Fruit fly (Drosophila melanogaster) whole organism, embryonic: Measurements from ENCODE around the gene Ccz1.

Experiments used
- Atf3 ChIP-seq: fragments of 200-800 bp; sonication (Bioruptor generic); optimal IDR thresholded peaks from 3 replicates; lab custom pipeline; 2016; ENCODE audit warnings: missing biosample characterization, missing genetic modification characterization
- CG10267 ChIP-seq: fragments of 200-800 bp; sonication (Bioruptor generic); optimal IDR thresholded peaks from 2 replicates; lab custom pipeline; 2018; ENCODE audit warnings: missing biosample characterization, mild to moderate bottlenecking, missing genetic modification characterization, moderate library complexity
- CG11560 ChIP-seq: fragments of 200-800 bp; sonication (Bioruptor generic); IDR thresholded peaks from 3 replicates; pipeline ENCODE4 v1.3.6; 2022; ENCODE audit warnings: missing biosample characterization, missing genetic modification characterization
- CG12219 ChIP-seq: fragments of 200-800 bp; sonication (Bioruptor generic); optimal IDR thresholded peaks from 3 replicates; lab custom pipeline; 2018; ENCODE audit warnings: missing biosample characterization, mild to moderate bottlenecking, missing genetic modification characterization
- CG12659 ChIP-seq: fragments of 200-800 bp; sonication (Bioruptor generic); optimal IDR thresholded peaks from 3 replicates; lab custom pipeline; 2017; ENCODE audit warnings: mild to moderate bottlenecking, missing biosample characterization, missing genetic modification reagents, missing genetic modification characterization
- CG18262 ChIP-seq: fragments of 200-800 bp; optimal IDR thresholded peaks from 3 replicates; lab custom pipeline; 2019; ENCODE audit warnings: missing biosample characterization, mild to moderate bottlenecking, missing genetic modification characterization, moderate library complexity
- CG18619 ChIP-seq: fragments of 200-800 bp; sonication (Bioruptor generic); optimal IDR thresholded peaks from 3 replicates; lab custom pipeline; 2017; ENCODE audit warnings: missing biosample characterization, mild to moderate bottlenecking, missing genetic modification characterization
- CG2875 ChIP-seq: fragments of 200-800 bp; sonication (Bioruptor generic); optimal IDR thresholded peaks from 2 replicates; lab custom pipeline; 2017; ENCODE audit warnings: missing biosample characterization, mild to moderate bottlenecking, missing genetic modification characterization, missing genetic modification reagents
- CG30403 ChIP-seq: fragments of 200-800 bp; sonication (Bioruptor generic); optimal IDR thresholded peaks from 3 replicates; lab custom pipeline; 2016; ENCODE audit warnings: missing biosample characterization, missing genetic modification characterization
- CG3281 ChIP-seq: fragments of 200-800 bp; sonication (Bioruptor generic); optimal IDR thresholded peaks from 3 replicates; lab custom pipeline; 2017; ENCODE audit warnings: missing biosample characterization, mild to moderate bottlenecking, missing genetic modification characterization
- CG3838 ChIP-seq: fragments of 200-800 bp; sonication (Bioruptor generic); optimal IDR thresholded peaks from 3 replicates; lab custom pipeline; 2016; ENCODE audit warnings: missing biosample characterization, missing genetic modification characterization
- CG43689 ChIP-seq: fragments of 200-800 bp; sonication (Bioruptor generic); IDR thresholded peaks from 2 replicates; pipeline ENCODE4 v1.3.6; 2022; ENCODE audit warnings: missing biosample characterization, missing genetic modification characterization
- CG4424 ChIP-seq: fragments of 200-800 bp; sonication (Bioruptor generic); optimal IDR thresholded peaks from 3 replicates; lab custom pipeline; 2016; ENCODE audit warnings: missing biosample characterization, missing genetic modification characterization
- CG5180 ChIP-seq: fragments of 200-800 bp; sonication (Bioruptor generic); optimal IDR thresholded peaks from 3 replicates; lab custom pipeline; 2017; ENCODE audit warnings: missing biosample characterization, missing genetic modification characterization, mild to moderate bottlenecking, moderate library complexity, missing genetic modification reagents
- CG6254 ChIP-seq: fragments of 200-800 bp; sonication (Bioruptor generic); optimal IDR thresholded peaks from 3 replicates; lab custom pipeline; 2017; ENCODE audit warnings: mild to moderate bottlenecking, missing biosample characterization, missing genetic modification reagents, missing genetic modification characterization
- CG6689 ChIP-seq: fragments of 200-800 bp; sonication (Bioruptor generic); IDR thresholded peaks from 2 replicates; pipeline ENCODE4 v1.3.6; 2022; ENCODE audit warnings: missing biosample characterization, missing genetic modification characterization
- CG6791 ChIP-seq: fragments of 200-800 bp; sonication (Bioruptor generic); IDR thresholded peaks from 3 replicates; pipeline ENCODE4 v1.3.6; 2022; ENCODE audit warnings: missing biosample characterization, missing genetic modification characterization; ENCODE audit not compliant: partially characterized antibody
- CG7745 ChIP-seq: fragments of 200-800 bp; sonication (Bioruptor generic); optimal IDR thresholded peaks from 2 replicates; lab custom pipeline; 2018; ENCODE audit warnings: missing biosample characterization, mild to moderate bottlenecking, missing genetic modification characterization, moderate library complexity
- CG8281 ChIP-seq: fragments of 200-800 bp; sonication (Bioruptor generic); optimal IDR thresholded peaks from 2 replicates; lab custom pipeline; 2018; ENCODE audit warnings: missing biosample characterization, mild to moderate bottlenecking, missing genetic modification characterization, moderate library complexity
- CG9932 ChIP-seq: fragments of 200-800 bp; sonication (Bioruptor generic); IDR thresholded peaks from 2 replicates; pipeline ENCODE4 v1.3.6; 2022; ENCODE audit warnings: missing biosample characterization, missing genetic modification characterization
- CHES-1-like ChIP-seq: fragments of 200-800 bp; sonication (Bioruptor generic); optimal IDR thresholded peaks from 2 replicates; lab custom pipeline; 2016; ENCODE audit warnings: missing biosample characterization, missing genetic modification characterization
- Chrac-16 ChIP-seq: fragments of 200-800 bp; sonication (Bioruptor generic); optimal IDR thresholded peaks from 3 replicates; lab custom pipeline; 2016; ENCODE audit warnings: missing biosample characterization, missing genetic modification characterization
- CoRest ChIP-seq: fragments of 200-800 bp; sonication (Bioruptor generic); optimal IDR thresholded peaks from 3 replicates; lab custom pipeline; 2018; ENCODE audit warnings: missing biosample characterization, mild to moderate bottlenecking, missing genetic modification characterization, moderate library complexity
- Ets65A ChIP-seq: fragments of 200-800 bp; sonication (Bioruptor generic); peaks from one replicate; lab custom pipeline; 2016; ENCODE audit warnings: missing biosample characterization, missing genetic modification characterization
- GATAe ChIP-seq: fragments of 200-800 bp; sonication (Bioruptor generic); conservative IDR thresholded peaks from 2 replicates; pipeline ENCODE4 v1.3.6; 2022; ENCODE audit warnings: missing biosample characterization, missing genetic modification characterization
- Hr39 ChIP-seq: fragments of >200 bp; optimal IDR thresholded peaks from 2 replicates; lab custom pipeline; 2017
- Hsf ChIP-seq: fragments of 200-800 bp; sonication (Bioruptor generic); optimal IDR thresholded peaks from 3 replicates; lab custom pipeline; 2016; ENCODE audit warnings: missing biosample characterization, missing genetic modification characterization
- Jarid2 ChIP-seq: fragments of 200-800 bp; sonication (Bioruptor generic); optimal IDR thresholded peaks from 3 replicates; lab custom pipeline; 2017; ENCODE audit warnings: mild to moderate bottlenecking, missing biosample characterization, missing genetic modification reagents, missing genetic modification characterization
- Lhr ChIP-seq: fragments of 200-800 bp; sonication (Bioruptor generic); optimal IDR thresholded peaks from 3 replicates; lab custom pipeline; 2017; ENCODE audit warnings: mild to moderate bottlenecking, missing biosample characterization, missing genetic modification reagents, missing genetic modification characterization
- Mes4 ChIP-seq: fragments of 200-800 bp; sonication (Bioruptor generic); optimal IDR thresholded peaks from 2 replicates; lab custom pipeline; 2016; ENCODE audit warnings: missing biosample characterization, missing genetic modification characterization
- Nf-YA ChIP-seq: fragments of 200-800 bp; sonication (Bioruptor generic); IDR thresholded peaks from 2 replicates; pipeline ENCODE4 v1.3.6; 2022; ENCODE audit warnings: missing biosample characterization, missing genetic modification characterization
- Nf-YB ChIP-seq: fragments of 200-800 bp; sonication (Bioruptor generic); optimal IDR thresholded peaks from 3 replicates; lab custom pipeline; 2019; ENCODE audit warnings: missing biosample characterization, mild to moderate bottlenecking, missing genetic modification characterization, moderate library complexity
- Oli ChIP-seq: fragments of 200-800 bp; sonication (Bioruptor generic); optimal IDR thresholded peaks from 2 replicates; lab custom pipeline; 2018; ENCODE audit warnings: missing biosample characterization, mild to moderate bottlenecking, missing genetic modification characterization, moderate library complexity
- Vsx1 ChIP-seq: fragments of 200-800 bp; sonication (Bioruptor generic); optimal IDR thresholded peaks from 2 replicates; lab custom pipeline; 2017; ENCODE audit warnings: missing biosample characterization, mild to moderate bottlenecking, missing genetic modification characterization, missing genetic modification reagents
- YL-1 ChIP-seq: fragments of 200-800 bp; sonication (Bioruptor generic); optimal IDR thresholded peaks from 3 replicates; lab custom pipeline; 2017; ENCODE audit warnings: missing biosample characterization, mild to moderate bottlenecking, missing genetic modification characterization
- aop ChIP-seq: fragments of 200-800 bp; sonication (Bioruptor generic); IDR thresholded peaks from 2 replicates; pipeline ENCODE4 v1.3.6; 2022; ENCODE audit warnings: missing biosample characterization, missing genetic modification characterization
- br ChIP-seq: fragments of >200 bp; optimal IDR thresholded peaks from 2 replicates; lab custom pipeline; 2017
- dysf ChIP-seq: fragments of 200-800 bp; sonication (Bioruptor generic); IDR thresholded peaks from 3 replicates; pipeline ENCODE4 v1.3.6; 2022; ENCODE audit warnings: missing biosample characterization, missing genetic modification characterization
- ewg ChIP-seq: fragments of 200-800 bp; sonication (Bioruptor generic); optimal IDR thresholded peaks from 3 replicates; lab custom pipeline; 2017; ENCODE audit warnings: mild to moderate bottlenecking, missing biosample characterization, missing genetic modification reagents, missing genetic modification characterization
- gcm ChIP-seq: fragments of 200-800 bp; sonication (Bioruptor generic); optimal IDR thresholded peaks from 2 replicates; lab custom pipeline; 2019; ENCODE audit warnings: missing biosample characterization, mild to moderate bottlenecking, missing genetic modification characterization, moderate library complexity
- gem ChIP-seq: fragments of 200-800 bp; sonication (Bioruptor generic); optimal IDR thresholded peaks from 2 replicates; lab custom pipeline; 2019; ENCODE audit warnings: missing biosample characterization, mild to moderate bottlenecking, missing genetic modification characterization, moderate library complexity
- gsb ChIP-seq: fragments of 200-800 bp; sonication (Bioruptor generic); IDR thresholded peaks from 2 replicates; pipeline ENCODE4 v1.3.6; 2022; ENCODE audit warnings: missing biosample characterization, missing genetic modification characterization
- lab ChIP-seq: fragments of 200-800 bp; sonication (Bioruptor generic); optimal IDR thresholded peaks from 3 replicates; lab custom pipeline; 2017; ENCODE audit warnings: missing biosample characterization, missing genetic modification characterization, mild to moderate bottlenecking, moderate library complexity, missing genetic modification reagents
- prd ChIP-seq, 3 experiments: fragments of >200 bp in 2 of 3; fragments of 200-800 bp in 1 of 3; sonication (Bioruptor generic) in 1 of 3; optimal IDR thresholded peaks in 2 of 3; IDR thresholded peaks in 1 of 3; 2 replicates in 2 of 3; 3 replicates in 1 of 3; pipeline versions ENCODE4 v1.3.6 to Lab custom; 2017 to 2022; ENCODE audit warnings: missing biosample characterization in 1 of 3, missing genetic modification characterization in 1 of 3
- psq ChIP-seq: fragments of 200-800 bp; sonication (Bioruptor generic); optimal IDR thresholded peaks from 2 replicates; lab custom pipeline; 2017; ENCODE audit warnings: missing biosample characterization, missing genetic modification characterization
- sc ChIP-seq, 3 experiments: fragments of >200 bp in 2 of 3; fragments of 200-800 bp in 1 of 3; sonication (Bioruptor generic) in 1 of 3; optimal IDR thresholded peaks; 2 replicates in 2 of 3; 3 replicates in 1 of 3; lab custom pipeline; 2017; ENCODE audit warnings: mild to moderate bottlenecking in 1 of 3, missing biosample characterization in 1 of 3, missing genetic modification characterization in 1 of 3, missing genetic modification reagents in 1 of 3
- sima ChIP-seq: fragments of 200-800 bp; sonication (Bioruptor generic); optimal IDR thresholded peaks from 2 replicates; lab custom pipeline; 2016; ENCODE audit warnings: missing biosample characterization, missing genetic modification characterization
- tap ChIP-seq: fragments of 200-800 bp; optimal IDR thresholded peaks from 3 replicates; lab custom pipeline; 2019; ENCODE audit warnings: missing biosample characterization, mild to moderate bottlenecking, missing genetic modification characterization, moderate library complexity
- tll ChIP-seq, 2 experiments: fragments of 200-800 bp in 1 of 2; fragments of >200 bp in 1 of 2; sonication (Bioruptor generic) in 1 of 2; optimal IDR thresholded peaks; 2 replicates each; lab custom pipeline; 2017 to 2019; ENCODE audit warnings: missing biosample characterization in 2 of 2, missing genetic modification characterization in 2 of 2, mild to moderate bottlenecking in 1 of 2, moderate library complexity in 1 of 2
- vfl ChIP-seq: fragments of 200-800 bp; sonication (Bioruptor generic); optimal IDR thresholded peaks from 2 replicates; lab custom pipeline; 2016; ENCODE audit warnings: missing biosample characterization, missing genetic modification characterization

Gene Ccz1

dm6 chr3L:3898978-3899377 is at the start of gene Ccz1 (continued):
- peak; percentile 30 for TF ChIP-seq Vsx1 (GFP tag; lab: Kevin White, UChicago)
- TF ChIP-seq CG8281 (tag; lab: Kevin White, UChicago), result peak; percentile 18
- TF ChIP-seq aop, result no peak
- TF ChIP-seq CG6254, result no peak
- TF ChIP-seq CG7745 (tag; lab: Kevin White, UChicago), result no peak
- no peak for TF ChIP-seq Chrac-16 (GFP tag; lab: Kevin White, UChicago)
- TF ChIP-seq tll (GFP tag; optimal IDR thresholded peaks at IDR 0.05; lab: Kevin White, UChicago), result no peak
- TF ChIP-seq CG5180 (GFP tag; lab: Kevin White, UChicago), result peak; percentile 51
- TF ChIP-seq CG3281 (GFP tag; lab: Kevin White, UChicago), result peak; percentile 79
- peak; percentile 71 for TF ChIP-seq CG2875 (GFP tag; lab: Kevin White, UChicago)
- TF ChIP-seq psq (GFP tag; lab: Kevin White, UChicago), result peak; percentile 61
- no peak for TF ChIP-seq GATAe (GFP tag; lab: Robert Waterston, UW)
- TF ChIP-seq CG18262 (tag; lab: Kevin White, UChicago), result peak; percentile 38
- peak; percentile 93 for TF ChIP-seq CG12659
- peak; percentile 94 for TF ChIP-seq YL-1
- TF ChIP-seq CG10267 (tag; lab: Kevin White, UChicago), result peak; percentile 69
- TF ChIP-seq Lhr, result peak; percentile 67
- no peak for TF ChIP-seq Hr39 (lab: Kevin White, UChicago)
- TF ChIP-seq Atf3 (GFP tag; lab: Kevin White, UChicago), result peak; percentile 43
- TF ChIP-seq tap (tag; lab: Kevin White, UChicago), result no peak
- TF ChIP-seq CG3838 (GFP tag; lab: Kevin White, UChicago), result peak; percentile 54
- TF ChIP-seq CG18619 (GFP tag; lab: Kevin White, UChicago), result peak; percentile 71
- peak; percentile 50 for TF ChIP-seq vfl
- no peak for TF ChIP-seq CG12219 (GFP tag; lab: Kevin White, UChicago)
- no peak for TF ChIP-seq CG43689 (GFP tag; lab: Robert Waterston, UW)
- no peak for TF ChIP-seq Nf-YA (GFP tag; lab: Robert Waterston, UW)
- peak; percentile 12 for TF ChIP-seq gcm (GFP tag; lab: Kevin White, UChicago)
- TF ChIP-seq gem (tag; lab: Kevin White, UChicago), result peak; percentile 81
- TF ChIP-seq Ets65A (GFP tag; lab: Kevin White, UChicago), result peak; percentile 84
- peak; percentile 80 for TF ChIP-seq lab (GFP tag; lab: Kevin White, UChicago)
- TF ChIP-seq sc (optimal IDR thresholded peaks at IDR 0.05; lab: Kevin White, UChicago), result no peak
- peak; percentile 59 for TF ChIP-seq sc (GFP tag; optimal IDR thresholded peaks at IDR 0.05; lab: Kevin White, UChicago)
- no peak for TF ChIP-seq prd (optimal IDR thresholded peaks at IDR 0.05; lab: Kevin White, UChicago)
- no peak for TF ChIP-seq prd (GFP tag; IDR thresholded peaks at IDR 0.05; lab: Robert Waterston, UW)
- TF ChIP-seq Mes4 (GFP tag; lab: Kevin White, UChicago), result peak; percentile 66
- peak; percentile 59 for TF ChIP-seq CG30403 (GFP tag; lab: Kevin White, UChicago)
- no peak for TF ChIP-seq CG6791
- no peak for TF ChIP-seq br
- TF ChIP-seq CG11560 (tag; lab: Robert Waterston, UW), result no peak
- peak; percentile 67 for TF ChIP-seq ewg (GFP tag; lab: Kevin White, UChicago)
- no peak for TF ChIP-seq dysf (GFP tag; lab: Robert Waterston, UW)
- peak; percentile 71 for TF ChIP-seq CoRest (tag; lab: Kevin White, UChicago)
- no peak for TF ChIP-seq gsb
- TF ChIP-seq Nf-YB, result peak; percentile 25
- peak; percentile 79 for TF ChIP-seq CHES-1-like (GFP tag; lab: Kevin White, UChicago)
- TF ChIP-seq Hsf (GFP tag; lab: Kevin White, UChicago), result peak; percentile 63
- peak; percentile 51 for TF ChIP-seq Jarid2 (GFP tag; lab: Kevin White, UChicago)
- TF ChIP-seq CG9932 (GFP tag; lab: Robert Waterston, UW), result no peak
- peak; percentile 32 for TF ChIP-seq sima
- no peak for TF ChIP-seq Oli (tag; lab: Kevin White, UChicago)
- no peak for TF ChIP-seq CG6689
- peak; percentile 68 for TF ChIP-seq CG4424 (GFP tag; lab: Kevin White, UChicago)
